Fruit fly (Drosophila melanogaster): ENCODE data around the gene ND-20L.

ND-20L gene

dm6 chr3R:29559444-29559976 is 44.0 kb downstream of the ND-20L start (continued):
- no peak for TF ChIP-seq CG11398 (GFP tag; optimal IDR thresholded peaks at IDR 0.05)
- TF ChIP-seq chn (GFP tag; optimal IDR thresholded peaks at IDR 0.05): no peak
- no peak for TF ChIP-seq prd (optimal IDR thresholded peaks at IDR 0.05)
- TF ChIP-seq prd (GFP tag; IDR thresholded peaks at IDR 0.05): peak; percentile 44; the same call in 1 of the 3 replicates
- TF ChIP-seq wor (GFP tag; IDR thresholded peaks at IDR 0.05): no peak
- TF ChIP-seq B-H2 (GFP tag; optimal IDR thresholded peaks at IDR 0.05): no peak
- no peak for TF ChIP-seq Stat92E (GFP tag; optimal IDR thresholded peaks at IDR 0.05)
- peak; percentile 93 for TF ChIP-seq zen (tag; optimal IDR thresholded peaks at IDR 0.05)
- TF ChIP-seq CG2678 (tag; optimal IDR thresholded peaks at IDR 0.05): no peak
- TF ChIP-seq CG4360 (GFP tag; IDR thresholded peaks at IDR 0.05): no peak
- TF ChIP-seq bigmax (GFP tag; optimal IDR thresholded peaks at IDR 0.05): no peak
- TF ChIP-seq dati (GFP tag; IDR thresholded peaks at IDR 0.05): no peak
- TF ChIP-seq CG14441 (GFP tag; IDR thresholded peaks at IDR 0.05): no peak
- no peak for TF ChIP-seq Sry-β (GFP tag; optimal IDR thresholded peaks at IDR 0.05)
- TF ChIP-seq ap (GFP tag; IDR thresholded peaks at IDR 0.05): no peak
- TF ChIP-seq CG10565 (GFP tag; optimal IDR thresholded peaks at IDR 0.05): no peak
- TF ChIP-seq CG9797 (GFP tag; optimal IDR thresholded peaks at IDR 0.05): no peak
- TF ChIP-seq Kr (GFP tag; optimal IDR thresholded peaks at IDR 0.05): no peak
- TF ChIP-seq CG10366 (GFP tag; IDR thresholded peaks at IDR 0.05): no peak
- TF ChIP-seq nerfin-1 (tag; optimal IDR thresholded peaks at IDR 0.05): no peak
- TF ChIP-seq CG6854 (GFP tag; optimal IDR thresholded peaks at IDR 0.05): no peak
- no peak for TF ChIP-seq CG5953 (GFP tag; IDR thresholded peaks at IDR 0.05)
- TF ChIP-seq Nf-YC (tag; optimal IDR thresholded peaks at IDR 0.05): no peak
- no peak for TF ChIP-seq CG10654 (GFP tag; optimal IDR thresholded peaks at IDR 0.05)
- TF ChIP-seq tll (GFP tag; optimal IDR thresholded peaks at IDR 0.05): peak in 1 of 2 experiments; percentile 7

- TF ChIP-seq ase (GFP tag; IDR thresholded peaks at IDR 0.05) (0 out of 3 replicates have a peak, but pooled peaks have one; percentile 34), CTCF (GFP tag; optimal IDR thresholded peaks at IDR 0.05) (peak; percentile 77), vvl (GFP tag; IDR thresholded peaks at IDR 0.05) (no peak), Med (GFP tag) (peak; percentile 36), Atf-2 (GFP tag; optimal IDR thresholded peaks at IDR 0.05) (no peak), crol (GFP tag; IDR thresholded peaks at IDR 0.05) (peak; percentile 66), sens (GFP tag) (peak; percentile 25)
Measured at dm6 chr3R:29560418-29560817, 44.9 kb downstream of the ND-20L start.

- TF ChIP-seq CG11560 (tag; IDR thresholded peaks at IDR 0.05): no peak
- TF ChIP-seq Awh (GFP tag; IDR thresholded peaks at IDR 0.05): peak; percentile 96
- no peak for TF ChIP-seq Trl (optimal IDR thresholded peaks at IDR 0.05)
- no peak for TF ChIP-seq Trl (GFP tag; optimal IDR thresholded peaks at IDR 0.05)
- no peak for TF ChIP-seq Dek (tag; optimal IDR thresholded peaks at IDR 0.05)
- peak; percentile 30; the same call in 1 of the 2 replicates for TF ChIP-seq vvl (GFP tag; IDR thresholded peaks at IDR 0.05)
- TF ChIP-seq unpg (GFP tag; optimal IDR thresholded peaks at IDR 0.05): no peak
- no peak for TF ChIP-seq ttk (GFP tag; IDR thresholded peaks at IDR 0.05)
- peak; percentile 76 for TF ChIP-seq abd-A (tag; optimal IDR thresholded peaks at IDR 0.05)
- TF ChIP-seq gsb-n (tag; optimal IDR thresholded peaks at IDR 0.05): peak; percentile 64
Measured at dm6 chr3R:29562579-29562978, 47.1 kb downstream of the ND-20L start.
